Fruit fly (Drosophila melanogaster) whole organism, embryonic: Measurements from ENCODE around the gene arm.
A peak's percentile ranks its signal among the peaks of the same experiment; 100 is the strongest.

Source experiments
- Atf3 ChIP-seq: fragments of 200-800 bp; sonication (Bioruptor generic); optimal IDR thresholded peaks from 3 replicates; lab custom pipeline; 2016; ENCODE audit warnings: missing biosample characterization, missing genetic modification characterization
- Atf6 ChIP-seq: fragments of 200-800 bp; sonication (Bioruptor generic); IDR thresholded peaks from 2 replicates; pipeline ENCODE4 v1.3.6; 2022; ENCODE audit warnings: missing biosample characterization, missing genetic modification characterization
- BEAF-32 ChIP-seq: fragments of 200-800 bp; sonication (Bioruptor generic); optimal IDR thresholded peaks from 3 replicates; lab custom pipeline; 2017; ENCODE audit warnings: missing biosample characterization, missing genetic modification characterization, mild to moderate bottlenecking, moderate library complexity, missing genetic modification reagents
- CG10431 ChIP-seq: fragments of 200-800 bp; sonication (Bioruptor generic); optimal IDR thresholded peaks from 3 replicates; lab custom pipeline; 2018; ENCODE audit warnings: missing biosample characterization, mild to moderate bottlenecking, missing genetic modification characterization
- CG11085 ChIP-seq: fragments of 200-800 bp; sonication (Bioruptor generic); IDR thresholded peaks from 2 replicates; pipeline ENCODE4 v1.3.6; 2022; ENCODE audit warnings: missing biosample characterization, missing genetic modification characterization
- CG12155 ChIP-seq: fragments of 200-800 bp; sonication (Bioruptor generic); optimal IDR thresholded peaks from 3 replicates; lab custom pipeline; 2016; ENCODE audit warnings: missing biosample characterization, missing genetic modification characterization
- CG14667 ChIP-seq: fragments of 200-800 bp; sonication (Bioruptor generic); IDR thresholded peaks from 2 replicates; pipeline ENCODE4 v1.3.6; 2022; ENCODE audit warnings: missing biosample characterization, missing genetic modification characterization
- CG14710 ChIP-seq: fragments of 200-800 bp; sonication (Bioruptor generic); optimal IDR thresholded peaks from 3 replicates; lab custom pipeline; 2019; ENCODE audit warnings: missing biosample characterization, mild to moderate bottlenecking, missing genetic modification characterization, moderate library complexity
- CG15011 ChIP-seq: fragments of 200-800 bp; sonication (Bioruptor generic); optimal IDR thresholded peaks from 3 replicates; lab custom pipeline; 2018; ENCODE audit warnings: missing biosample characterization, mild to moderate bottlenecking, missing genetic modification characterization
- CG15073 ChIP-seq: fragments of 200-800 bp; sonication (Bioruptor generic); optimal IDR thresholded peaks from 2 replicates; lab custom pipeline; 2016; ENCODE audit warnings: missing biosample characterization, missing genetic modification characterization
- CG15696 ChIP-seq: fragments of 200-800 bp; sonication (Bioruptor generic); optimal IDR thresholded peaks from 2 replicates; lab custom pipeline; 2019; ENCODE audit warnings: missing biosample characterization, mild to moderate bottlenecking, missing genetic modification characterization, moderate library complexity
- CG16815 ChIP-seq: fragments of 200-800 bp; sonication (Bioruptor generic); optimal IDR thresholded peaks from 3 replicates; lab custom pipeline; 2017; ENCODE audit warnings: missing biosample characterization, mild to moderate bottlenecking, missing genetic modification characterization
- CG18619 ChIP-seq: fragments of 200-800 bp; sonication (Bioruptor generic); optimal IDR thresholded peaks from 3 replicates; lab custom pipeline; 2017; ENCODE audit warnings: missing biosample characterization, mild to moderate bottlenecking, missing genetic modification characterization
- CG31224 ChIP-seq: fragments of 200-800 bp; sonication (Bioruptor generic); IDR thresholded peaks from 2 replicates; pipeline ENCODE4 v1.3.6; 2022; ENCODE audit warnings: missing biosample characterization, missing genetic modification characterization
- CG34376 ChIP-seq: fragments of 200-800 bp; sonication (Bioruptor generic); optimal IDR thresholded peaks from 2 replicates; lab custom pipeline; 2018; ENCODE audit warnings: missing biosample characterization, mild to moderate bottlenecking, missing genetic modification characterization
- CG4282 ChIP-seq: fragments of 200-800 bp; sonication (Bioruptor generic); optimal IDR thresholded peaks from 2 replicates; lab custom pipeline; 2016; ENCODE audit warnings: missing biosample characterization, missing genetic modification characterization
- CG6765 ChIP-seq: fragments of 200-800 bp; sonication (Bioruptor generic); optimal IDR thresholded peaks from 3 replicates; lab custom pipeline; 2017; ENCODE audit warnings: missing biosample characterization, mild to moderate bottlenecking, missing genetic modification characterization
- CG9727 ChIP-seq: fragments of 200-800 bp; sonication (Bioruptor generic); optimal IDR thresholded peaks from 3 replicates; lab custom pipeline; 2017; ENCODE audit warnings: missing biosample characterization, mild to moderate bottlenecking, missing genetic modification characterization
- CHES-1-like ChIP-seq: fragments of 200-800 bp; sonication (Bioruptor generic); optimal IDR thresholded peaks from 2 replicates; lab custom pipeline; 2016; ENCODE audit warnings: missing biosample characterization, missing genetic modification characterization
- Dad ChIP-seq: fragments of 200-800 bp; sonication (Bioruptor generic); optimal IDR thresholded peaks from 3 replicates; lab custom pipeline; 2016; ENCODE audit warnings: missing biosample characterization, missing genetic modification characterization
- Dref ChIP-seq: fragments of 200-800 bp; sonication (Bioruptor generic); IDR thresholded peaks from 2 replicates; pipeline ENCODE4 v1.3.6; 2022; ENCODE audit warnings: missing biosample characterization, missing genetic modification characterization
- Drgx ChIP-seq: fragments of 200-800 bp; sonication (Bioruptor generic); IDR thresholded peaks from 2 replicates; pipeline ENCODE4 v1.3.6; 2022; ENCODE audit warnings: missing biosample characterization, missing genetic modification characterization
- Eip74EF ChIP-seq, 2 experiments: fragments of 200-800 bp in 1 of 2; fragments of >200 bp in 1 of 2; sonication (Bioruptor generic) in 1 of 2; optimal IDR thresholded peaks; 2 replicates each; lab custom pipeline; 2017 to 2019; ENCODE audit warnings: missing biosample characterization in 2 of 2, missing genetic modification characterization in 2 of 2, mild to moderate bottlenecking in 1 of 2, moderate library complexity in 1 of 2
- HmgZ ChIP-seq: fragments of 200-800 bp; sonication (Bioruptor generic); optimal IDR thresholded peaks from 2 replicates; lab custom pipeline; 2018; ENCODE audit warnings: missing biosample characterization, mild to moderate bottlenecking, missing genetic modification characterization
- Hmr ChIP-seq: fragments of 200-800 bp; sonication (Bioruptor generic); optimal IDR thresholded peaks from 3 replicates; lab custom pipeline; 2017; ENCODE audit warnings: mild to moderate bottlenecking, missing biosample characterization, missing genetic modification reagents, missing genetic modification characterization
- Hmx ChIP-seq: fragments of 200-800 bp; sonication (Bioruptor generic); optimal IDR thresholded peaks from 2 replicates; lab custom pipeline; 2016; ENCODE audit warnings: missing biosample characterization, missing genetic modification characterization
- Jarid2 ChIP-seq: fragments of 200-800 bp; sonication (Bioruptor generic); optimal IDR thresholded peaks from 3 replicates; lab custom pipeline; 2017; ENCODE audit warnings: mild to moderate bottlenecking, missing biosample characterization, missing genetic modification reagents, missing genetic modification characterization
- MTF-1 ChIP-seq: fragments of 200-800 bp; sonication (Bioruptor generic); optimal IDR thresholded peaks from 2 replicates; lab custom pipeline; 2018; ENCODE audit warnings: missing biosample characterization, mild to moderate bottlenecking, missing genetic modification characterization, borderline replicate concordance
- Max ChIP-seq: fragments of 200-800 bp; sonication (Bioruptor generic); optimal IDR thresholded peaks from 2 replicates; lab custom pipeline; 2016; ENCODE audit warnings: missing biosample characterization, mild to moderate bottlenecking, missing genetic modification characterization
- Med ChIP-seq: fragments of 200-800 bp; sonication (Bioruptor generic); peaks from one replicate; lab custom pipeline; 2016; ENCODE audit warnings: missing biosample characterization, missing genetic modification characterization, mild to moderate bottlenecking, inconsistent platforms, moderate library complexity
- Optix ChIP-seq: fragments of 200-800 bp; sonication (Bioruptor generic); IDR thresholded peaks from 3 replicates; pipeline ENCODE4 v1.3.6; 2022; ENCODE audit warnings: missing biosample characterization, missing genetic modification characterization
- Poxn ChIP-seq: fragments of 200-800 bp; sonication (Bioruptor generic); IDR thresholded peaks from 2 replicates; pipeline ENCODE4 v1.3.6; 2022; ENCODE audit warnings: missing biosample characterization, missing genetic modification characterization
- Stat92E ChIP-seq, 3 experiments: fragments of >200 bp in 2 of 3; fragments of 200-800 bp in 1 of 3; sonication (Bioruptor generic) in 1 of 3; optimal IDR thresholded peaks; 2 replicates each; lab custom pipeline; 2017 to 2019; ENCODE audit warnings: missing biosample characterization in 3 of 3, missing genetic modification characterization in 3 of 3, mild to moderate bottlenecking in 1 of 3, moderate library complexity in 1 of 3
- bowl ChIP-seq: fragments of 200-800 bp; sonication (Bioruptor generic); IDR thresholded peaks from 2 replicates; pipeline ENCODE4 v1.3.6; 2022; ENCODE audit warnings: missing biosample characterization, missing genetic modification characterization
- cwo ChIP-seq: fragments of 200-800 bp; sonication (Bioruptor generic); optimal IDR thresholded peaks from 3 replicates; lab custom pipeline; 2017; ENCODE audit warnings: missing biosample characterization, missing genetic modification characterization, mild to moderate bottlenecking, moderate library complexity, missing genetic modification reagents
- dimm ChIP-seq: fragments of 200-800 bp; sonication (Bioruptor generic); IDR thresholded peaks from 2 replicates; pipeline ENCODE4 v1.3.6; 2022; ENCODE audit warnings: missing biosample characterization, missing genetic modification characterization
- gce ChIP-seq: fragments of 200-800 bp; sonication (Bioruptor generic); IDR thresholded peaks from 3 replicates; pipeline ENCODE4 v1.3.6; 2022; ENCODE audit warnings: missing biosample characterization, missing genetic modification characterization
- grau ChIP-seq: fragments of 200-800 bp; optimal IDR thresholded peaks from 3 replicates; lab custom pipeline; 2019; ENCODE audit warnings: missing biosample characterization, mild to moderate bottlenecking, missing genetic modification characterization, moderate library complexity
- hkb ChIP-seq, 2 experiments: fragments of 200-800 bp in 1 of 2; fragments of >200 bp in 1 of 2; sonication (Bioruptor generic) in 1 of 2; IDR thresholded peaks in 1 of 2; optimal IDR thresholded peaks in 1 of 2; 2 replicates each; pipeline versions ENCODE4 v1.3.6 to Lab custom; 2017 to 2022; ENCODE audit warnings: missing biosample characterization in 1 of 2, missing genetic modification characterization in 1 of 2
- jigr1 ChIP-seq: fragments of 200-800 bp; sonication (Bioruptor generic); IDR thresholded peaks from 3 replicates; pipeline ENCODE4 v1.3.6; 2022; ENCODE audit warnings: missing biosample characterization, missing genetic modification characterization
- lmd ChIP-seq: fragments of 200-800 bp; sonication (Bioruptor generic); IDR thresholded peaks from 2 replicates; pipeline ENCODE4 v1.3.6; 2022; ENCODE audit warnings: missing biosample characterization, missing genetic modification characterization
- mld ChIP-seq: fragments of 200-800 bp; sonication (Bioruptor generic); IDR thresholded peaks from 3 replicates; pipeline ENCODE4 v1.3.6; 2022; ENCODE audit warnings: missing biosample characterization, missing genetic modification characterization; ENCODE audit not compliant: partially characterized antibody
- prd ChIP-seq, 3 experiments: fragments of >200 bp in 2 of 3; fragments of 200-800 bp in 1 of 3; sonication (Bioruptor generic) in 1 of 3; optimal IDR thresholded peaks in 2 of 3; IDR thresholded peaks in 1 of 3; 2 replicates in 2 of 3; 3 replicates in 1 of 3; pipeline versions ENCODE4 v1.3.6 to Lab custom; 2017 to 2022; ENCODE audit warnings: missing biosample characterization in 1 of 3, missing genetic modification characterization in 1 of 3
- repo ChIP-seq: fragments of 200-800 bp; sonication (Bioruptor generic); optimal IDR thresholded peaks from 2 replicates; lab custom pipeline; 2016; ENCODE audit warnings: missing biosample characterization, missing genetic modification characterization
- rib ChIP-seq: fragments of 200-800 bp; sonication (Bioruptor generic); IDR thresholded peaks from 2 replicates; pipeline ENCODE4 v1.3.6; 2022; ENCODE audit warnings: missing biosample characterization, missing genetic modification characterization
- shn ChIP-seq: fragments of 200-800 bp; sonication (Bioruptor generic); optimal IDR thresholded peaks from 3 replicates; lab custom pipeline; 2016; ENCODE audit warnings: missing biosample characterization, missing genetic modification characterization
- tll ChIP-seq, 2 experiments: fragments of 200-800 bp in 1 of 2; fragments of >200 bp in 1 of 2; sonication (Bioruptor generic) in 1 of 2; optimal IDR thresholded peaks; 2 replicates each; lab custom pipeline; 2017 to 2019; ENCODE audit warnings: missing biosample characterization in 2 of 2, missing genetic modification characterization in 2 of 2, mild to moderate bottlenecking in 1 of 2, moderate library complexity in 1 of 2
- wor ChIP-seq: fragments of 200-800 bp; sonication (Bioruptor generic); IDR thresholded peaks from 2 replicates; pipeline ENCODE4 v1.3.6; 2022; ENCODE audit warnings: missing biosample characterization, missing genetic modification characterization
- z ChIP-seq: fragments of 200-800 bp; sonication (Bioruptor generic); IDR thresholded peaks from 3 replicates; pipeline ENCODE4 v1.3.6; 2022; ENCODE audit warnings: missing biosample characterization, missing genetic modification characterization

The arm gene

DNA sequence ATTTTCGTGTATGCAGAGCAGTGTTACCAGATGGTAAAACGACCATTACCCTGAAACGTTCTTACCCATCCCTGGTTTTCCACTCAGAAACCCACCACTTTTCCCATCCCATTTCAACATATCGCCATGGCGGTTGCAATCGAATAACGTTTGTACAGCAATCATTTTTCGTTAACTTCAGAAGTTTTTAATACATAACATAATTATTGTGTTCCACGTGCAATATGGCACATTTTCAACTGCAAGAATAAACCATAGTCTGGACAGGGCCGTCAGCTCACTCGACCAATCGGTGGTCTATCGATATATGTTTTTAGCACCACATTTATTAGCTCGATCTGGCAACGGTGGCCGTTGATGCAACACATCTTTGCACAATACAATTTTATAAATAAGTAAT lies 10.5 kb downstream of the arm start, which contains the start of the genes trr and mRpL16 (continued):
- TF ChIP-seq BEAF-32 (GFP tag; lab: Kevin White, UChicago): peak; percentile 86
- no peak for TF ChIP-seq Max (GFP tag; lab: Kevin White, UChicago)
- no peak for TF ChIP-seq CG11085 (GFP tag; lab: Robert Waterston, UW)
- TF ChIP-seq Stat92E (GFP tag; optimal IDR thresholded peaks at IDR 0.05; lab: Kevin White, UChicago): no peak
- TF ChIP-seq hkb (optimal IDR thresholded peaks at IDR 0.05; lab: Kevin White, UChicago): no peak
- no peak for TF ChIP-seq hkb (GFP tag; IDR thresholded peaks at IDR 0.05; lab: Robert Waterston, UW)
- TF ChIP-seq HmgZ: peak; percentile 31
- TF ChIP-seq CG4282: no peak
- TF ChIP-seq Med (GFP tag; lab: Kevin White, UChicago): peak; percentile 93
- no peak for TF ChIP-seq bowl (GFP tag; lab: Robert Waterston, UW)
- no peak for TF ChIP-seq Eip74EF (GFP tag; optimal IDR thresholded peaks at IDR 0.05; lab: Kevin White, UChicago)
- TF ChIP-seq wor (GFP tag; lab: Robert Waterston, UW): no peak
- TF ChIP-seq CG34376 (GFP tag; lab: Kevin White, UChicago): no peak
- peak; percentile 41 for TF ChIP-seq Dad
- peak; percentile 60 for TF ChIP-seq CG9727 (GFP tag; lab: Kevin White, UChicago)
- no peak for TF ChIP-seq CG15073 (GFP tag; lab: Kevin White, UChicago)
- TF ChIP-seq tll (GFP tag; optimal IDR thresholded peaks at IDR 0.05; lab: Kevin White, UChicago): no peak
- TF ChIP-seq CG18619 (GFP tag; lab: Kevin White, UChicago): no peak
- no peak for TF ChIP-seq CG16815
- TF ChIP-seq CG10431 (GFP tag; lab: Kevin White, UChicago): no peak
- no peak for TF ChIP-seq dimm (GFP tag; lab: Robert Waterston, UW)
- no peak for TF ChIP-seq CG6765 (GFP tag; lab: Kevin White, UChicago)
- TF ChIP-seq z (GFP tag; lab: Robert Waterston, UW): no peak
- peak; percentile 21; the same call in 1 of the 3 replicates for TF ChIP-seq gce (GFP tag; lab: Robert Waterston, UW)
- TF ChIP-seq cwo: no peak
- no peak for TF ChIP-seq prd (optimal IDR thresholded peaks at IDR 0.05; lab: Kevin White, UChicago)
- TF ChIP-seq prd (GFP tag; IDR thresholded peaks at IDR 0.05; lab: Robert Waterston, UW): peak; percentile 58; the same call in 2 of the 3 replicates
- no peak for TF ChIP-seq Hmx (GFP tag; lab: Kevin White, UChicago)
- peak; percentile 6 for TF ChIP-seq repo (GFP tag; lab: Kevin White, UChicago)
- TF ChIP-seq jigr1: no peak
- TF ChIP-seq Jarid2 (GFP tag; lab: Kevin White, UChicago): no peak
- peak; percentile 33; the same call in 1 of the 2 replicates for TF ChIP-seq lmd (GFP tag; lab: Robert Waterston, UW)
- TF ChIP-seq MTF-1 (GFP tag; lab: Kevin White, UChicago): no peak
- TF ChIP-seq CG12155 (GFP tag; lab: Kevin White, UChicago): peak; percentile 24
- no peak for TF ChIP-seq rib (GFP tag; lab: Robert Waterston, UW)
- TF ChIP-seq mld: 0 out of 3 replicates have a peak, but pooled peaks have one; percentile 33
- no peak for TF ChIP-seq Poxn
- TF ChIP-seq grau (tag; lab: Kevin White, UChicago): peak; percentile 50
- peak; percentile 23 for TF ChIP-seq shn
- no peak for TF ChIP-seq Hmr (GFP tag; lab: Kevin White, UChicago)
- peak; percentile 44 for TF ChIP-seq CG15696 (tag; lab: Kevin White, UChicago)
- TF ChIP-seq Optix (GFP tag; lab: Robert Waterston, UW): 0 out of 3 replicates have a peak, but pooled peaks have one; percentile 40
- 0 out of 2 replicates have a peak, but pooled peaks have one; percentile 16 for TF ChIP-seq CG31224 (GFP tag; lab: Robert Waterston, UW)
- peak; percentile 77 for TF ChIP-seq CG14710 (tag; lab: Kevin White, UChicago)
- TF ChIP-seq CG15011 (GFP tag; lab: Kevin White, UChicago): no peak
- peak; percentile 36 for TF ChIP-seq Atf3 (GFP tag; lab: Kevin White, UChicago)
- peak; percentile 44 for TF ChIP-seq CHES-1-like (GFP tag; lab: Kevin White, UChicago)
- no peak for TF ChIP-seq Atf6 (GFP tag; lab: Robert Waterston, UW)
- TF ChIP-seq Dref (GFP tag; lab: Robert Waterston, UW): peak; percentile 75
- TF ChIP-seq Drgx (GFP tag; lab: Robert Waterston, UW): no peak
- TF ChIP-seq CG14667: peak; percentile 31; the same call in 1 of the 2 replicates
